Worm (Caenorhabditis elegans) whole organism, mixed stage, embryonic: ENCODE results near the gene inx-1.

Experiments
- M03D4.4 ChIP-seq: sonication (generic microtip); optimal IDR thresholded peaks from 2 replicates; lab custom pipeline; 2017; ENCODE audit warnings: mild to moderate bottlenecking, missing genetic modification characterization, missing compliant biosample characterization
- ceh-39 ChIP-seq: fragments of 150-350 bp; optimal IDR thresholded peaks from 2 replicates; lab custom pipeline; 2014; ENCODE audit warnings: missing biosample characterization, missing genetic modification characterization
- ces-1 ChIP-seq: fragments of 150-350 bp; optimal IDR thresholded peaks from 2 replicates; lab custom pipeline; 2014; ENCODE audit warnings: missing biosample characterization, missing genetic modification reagents, missing genetic modification characterization
- elt-3 ChIP-seq: fragments of 150-350 bp; optimal IDR thresholded peaks from 2 replicates; lab custom pipeline; 2014; ENCODE audit warnings: missing biosample characterization, missing genetic modification characterization
- lin-13 ChIP-seq: fragments of 150-350 bp; optimal IDR thresholded peaks from 2 replicates; lab custom pipeline; 2014; ENCODE audit warnings: missing biosample characterization, missing genetic modification characterization
- lsy-2 ChIP-seq: fragments of 150-350 bp; optimal IDR thresholded peaks from 2 replicates; lab custom pipeline; 2014; ENCODE audit warnings: missing biosample characterization, missing genetic modification characterization
- nhr-28 ChIP-seq: fragments of 150-350 bp; optimal IDR thresholded peaks from 2 replicates; lab custom pipeline; 2014; ENCODE audit warnings: missing biosample characterization, missing genetic modification characterization
- nhr-76 ChIP-seq: sonication (generic microtip); optimal IDR thresholded peaks from 2 replicates; lab custom pipeline; 2017; ENCODE audit warnings: missing biosample characterization, missing genetic modification characterization
- sem-2 ChIP-seq: fragments of 200-800 bp; sonication (Bioruptor generic); optimal IDR thresholded peaks from 2 replicates; lab custom pipeline; 2018; ENCODE audit warnings: mild to moderate bottlenecking, missing genetic modification characterization, missing compliant biosample characterization
- snpc-4 ChIP-seq: fragments of 150-350 bp; optimal IDR thresholded peaks from 2 replicates; lab custom pipeline; 2014; ENCODE audit warnings: missing biosample characterization, missing genetic modification characterization
- tbx-8 ChIP-seq: fragments of 200-800 bp; sonication (Bioruptor generic); optimal IDR thresholded peaks from 2 replicates; lab custom pipeline; 2018; ENCODE audit warnings: mild to moderate bottlenecking, missing genetic modification characterization, moderate library complexity, missing compliant biosample characterization
- zip-8 ChIP-seq: fragments of 150-350 bp; optimal IDR thresholded peaks from 2 replicates; lab custom pipeline; 2014; ENCODE audit warnings: missing biosample characterization, missing genetic modification characterization
- ztf-11 ChIP-seq: fragments of 150-350 bp; optimal IDR thresholded peaks from 2 replicates; lab custom pipeline; 2014; ENCODE audit warnings: missing biosample characterization, missing genetic modification characterization

- TF ChIP-seq snpc-4 (tag; lab: Kevin White, UChicago) (no peak), tbx-8 (no peak), ceh-39 (tag; lab: Kevin White, UChicago) (no peak), M03D4.4 (tag; lab: Kevin White, UChicago) (no peak), ztf-11 (tag; lab: Kevin White, UChicago) (no peak), zip-8 (no peak), elt-3 (tag; lab: Kevin White, UChicago) (no peak), lin-13 (tag; lab: Kevin White, UChicago) (no peak), lsy-2 (tag; lab: Kevin White, UChicago) (no peak), nhr-28 (tag; lab: Kevin White, UChicago) (no peak), nhr-76 (tag; lab: Kevin White, UChicago) (no peak), sem-2 (GFP tag; lab: Kevin White, UChicago) (no peak), ces-1 (GFP tag; lab: Kevin White, UChicago) (peak; percentile 42)
Measured at ce11 chrX:6971301-6971700, 15.1 kb upstream of the inx-1 start.
